Fruit fly (Drosophila melanogaster) whole organism, pupa: ENCODE results near the gene 14-3-3epsilon.

ENCODE experiments used
- CG14655 ChIP-seq: fragments of 200-800 bp; sonication (Bioruptor generic); optimal IDR thresholded peaks from 3 replicates; lab custom pipeline; 2017; ENCODE audit warnings: mild to moderate bottlenecking, missing biosample characterization, missing genetic modification reagents, missing genetic modification characterization
- CG8301 ChIP-seq: fragments of 200-800 bp; sonication (Bioruptor generic); optimal IDR thresholded peaks from 2 replicates; lab custom pipeline; 2018; ENCODE audit warnings: missing biosample characterization, mild to moderate bottlenecking, missing genetic modification characterization
- CG9948 ChIP-seq: fragments of 200-800 bp; sonication (Bioruptor generic); optimal IDR thresholded peaks from 2 replicates; lab custom pipeline; 2018; ENCODE audit warnings: missing biosample characterization, mild to moderate bottlenecking, missing genetic modification characterization, moderate library complexity
- D1 ChIP-seq: fragments of 200-800 bp; sonication (Bioruptor generic); optimal IDR thresholded peaks from 2 replicates; lab custom pipeline; 2018; ENCODE audit warnings: missing biosample characterization, mild to moderate bottlenecking, missing genetic modification characterization, moderate library complexity
- fd96Ca ChIP-seq: fragments of 200-800 bp; sonication (Bioruptor generic); IDR thresholded peaks from 3 replicates; pipeline ENCODE4 v1.3.6; 2022; ENCODE audit warnings: missing biosample characterization, missing genetic modification characterization

- TF ChIP-seq fd96Ca (GFP tag; lab: Robert Waterston, UW) (no peak), CG9948 (tag; lab: Kevin White, UChicago) (no peak), CG14655 (GFP tag; lab: Kevin White, UChicago) (no peak), D1 (tag; lab: Kevin White, UChicago) (no peak), CG8301 (tag; lab: Kevin White, UChicago) (no peak)
Observed at dm6 chr3R:18197802-18198148, 44.6 kb upstream of the 14-3-3epsilon start.
